Worm (Caenorhabditis elegans) whole organism, L1 larva: ENCODE data around the gene myrf-1.

Experiments
- C04F5.9 ChIP-seq: sonication (generic microtip); optimal IDR thresholded peaks from 2 replicates; lab custom pipeline; 2016; ENCODE audit warnings: missing genetic modification characterization, missing compliant biosample characterization
- C34B4.2 ChIP-seq: sonication (generic microtip); optimal IDR thresholded peaks from 2 replicates; lab custom pipeline; 2017; ENCODE audit warnings: mild to moderate bottlenecking, missing genetic modification characterization, missing compliant biosample characterization
- Y116A8C.19 ChIP-seq: sonication (generic microtip); optimal IDR thresholded peaks from 2 replicates; lab custom pipeline; 2016; ENCODE audit warnings: missing compliant biosample characterization, missing genetic modification characterization, borderline replicate concordance
- aha-1 ChIP-seq: fragments of 150-350 bp; optimal IDR thresholded peaks from 2 replicates; lab custom pipeline; 2014; ENCODE audit warnings: missing biosample characterization, missing genetic modification characterization
- alr-1 ChIP-seq: fragments of 200-800 bp; sonication (Bioruptor generic); optimal IDR thresholded peaks from 2 replicates; lab custom pipeline; 2018; ENCODE audit warnings: borderline replicate concordance, mild to moderate bottlenecking, missing genetic modification characterization, missing compliant biosample characterization
- aly-2 ChIP-seq: fragments of 150-350 bp; optimal IDR thresholded peaks from 2 replicates; lab custom pipeline; 2014; ENCODE audit warnings: missing biosample characterization, missing genetic modification characterization
- ama-1 ChIP-seq: fragments of 150-350 bp; optimal IDR thresholded peaks from 2 replicates; lab custom pipeline; 2014
- blmp-1 ChIP-seq: fragments of 150-350 bp; optimal IDR thresholded peaks from 2 replicates; lab custom pipeline; 2014; ENCODE audit warnings: missing biosample characterization, missing genetic modification characterization
- ceh-63 ChIP-seq: fragments of 200-800 bp; sonication (Bioruptor generic); optimal IDR thresholded peaks from 2 replicates; lab custom pipeline; 2018; ENCODE audit warnings: mild to moderate bottlenecking, missing genetic modification characterization, missing compliant biosample characterization
- ceh-8 ChIP-seq: fragments of 200-800 bp; sonication (Bioruptor generic); optimal IDR thresholded peaks from 2 replicates; lab custom pipeline; 2018; ENCODE audit warnings: mild to moderate bottlenecking, missing genetic modification characterization, moderate library complexity, missing compliant biosample characterization
- ceh-88 ChIP-seq: fragments of 200-800 bp; sonication (Bioruptor generic); IDR thresholded peaks from 2 replicates; pipeline ENCODE4 v1.3.6; 2022; ENCODE audit warnings: missing genetic modification characterization, missing compliant biosample characterization
- ceh-90 ChIP-seq: sonication (generic microtip); optimal IDR thresholded peaks from 2 replicates; lab custom pipeline; 2016; ENCODE audit warnings: missing genetic modification characterization, missing compliant biosample characterization
- ces-1 ChIP-seq: fragments of 150-350 bp; optimal IDR thresholded peaks from 2 replicates; lab custom pipeline; 2014; ENCODE audit warnings: missing biosample characterization, missing genetic modification reagents, missing genetic modification characterization
- dpl-1 ChIP-seq, 3 experiments: fragments of 150-350 bp in 2 of 3; sonication (generic microtip) in 1 of 3; optimal IDR thresholded peaks; 2 replicates each; lab custom pipeline; 2014 to 2017; ENCODE audit warnings: missing biosample characterization in 3 of 3, missing genetic modification characterization in 3 of 3, missing genetic modification reagents in 3 of 3
- dsc-1 ChIP-seq: sonication (generic microtip); optimal IDR thresholded peaks from 2 replicates; lab custom pipeline; 2016; ENCODE audit warnings: mild to moderate bottlenecking, missing genetic modification characterization, missing compliant biosample characterization
- efl-1 ChIP-seq, 4 experiments: fragments of 150-350 bp; optimal IDR thresholded peaks in 3 of 4; peaks in 1 of 4; 1 replicate in 1 of 4; 2 replicates in 3 of 4; lab custom pipeline; 2014; ENCODE audit warnings: missing biosample characterization in 2 of 4, missing genetic modification characterization in 2 of 4, missing genetic modification reagents in 2 of 4
- egl-27 ChIP-seq, 2 experiments: fragments of 150-350 bp in 1 of 2; sonication (generic microtip); optimal IDR thresholded peaks; 3 replicates each; lab custom pipeline; 2017 to 2018; ENCODE audit warnings: missing biosample characterization in 2 of 2, missing genetic modification characterization in 2 of 2, missing genetic modification reagents in 2 of 2
- elt-3 ChIP-seq, 6 experiments: fragments of 150-350 bp in 1 of 6; sonication (generic microtip); optimal IDR thresholded peaks; 2 replicates each; lab custom pipeline; 2017 to 2018; ENCODE audit warnings: missing biosample characterization in 6 of 6, missing genetic modification characterization in 6 of 6, inconsistent platforms in 1 of 6
- ets-5 ChIP-seq: fragments of 200-800 bp; sonication (Bioruptor generic); IDR thresholded peaks from 2 replicates; pipeline ENCODE4 v1.3.6; 2022; ENCODE audit warnings: missing genetic modification characterization, missing compliant biosample characterization
- fkh-4 ChIP-seq: sonication (generic microtip); optimal IDR thresholded peaks from 2 replicates; lab custom pipeline; 2016; ENCODE audit warnings: missing compliant biosample characterization, missing genetic modification characterization, borderline replicate concordance
- fkh-8 ChIP-seq: sonication (generic microtip); optimal IDR thresholded peaks from 2 replicates; lab custom pipeline; 2016; ENCODE audit warnings: mild to moderate bottlenecking, missing genetic modification characterization, missing compliant biosample characterization
- fos-1 ChIP-seq: fragments of 150-350 bp; optimal IDR thresholded peaks from 2 replicates; lab custom pipeline; 2014; ENCODE audit warnings: missing biosample characterization, missing genetic modification characterization
- hlh-4 ChIP-seq: sonication (generic microtip); optimal IDR thresholded peaks from 2 replicates; lab custom pipeline; 2016; ENCODE audit warnings: mild to moderate bottlenecking, missing genetic modification characterization, missing compliant biosample characterization
- isw-1 ChIP-seq: fragments of 200-800 bp; sonication (Bioruptor generic); IDR thresholded peaks from 2 replicates; pipeline ENCODE4 v1.3.6; 2022; ENCODE audit warnings: missing genetic modification characterization, missing compliant biosample characterization
- lin-13 ChIP-seq: fragments of 150-350 bp; optimal IDR thresholded peaks from 2 replicates; lab custom pipeline; 2014; ENCODE audit warnings: missing biosample characterization, missing genetic modification reagents, missing genetic modification characterization
- lin-14 ChIP-seq: fragments of 200-800 bp; sonication (Bioruptor generic); optimal IDR thresholded peaks from 2 replicates; lab custom pipeline; 2018; ENCODE audit warnings: mild to moderate bottlenecking, missing genetic modification characterization, moderate library complexity, missing compliant biosample characterization
- lin-15B ChIP-seq: fragments of 150-350 bp; sonication (generic microtip); optimal IDR thresholded peaks from 3 replicates; lab custom pipeline; 2014; ENCODE audit warnings: missing biosample characterization, missing genetic modification characterization
- lin-35 ChIP-seq, 2 experiments: fragments of 150-350 bp; optimal IDR thresholded peaks; 2 replicates each; lab custom pipeline; 2014; ENCODE audit warnings: missing biosample characterization in 2 of 2, missing genetic modification characterization in 2 of 2, missing genetic modification reagents in 2 of 2
- lin-39 ChIP-seq: fragments of 150-350 bp; optimal IDR thresholded peaks from 2 replicates; lab custom pipeline; 2014; ENCODE audit warnings: missing biosample characterization, missing genetic modification reagents, missing genetic modification characterization
- lsy-2 ChIP-seq, 2 experiments: fragments of 150-350 bp; optimal IDR thresholded peaks; 2 replicates each; lab custom pipeline; 2014; ENCODE audit warnings: missing biosample characterization in 2 of 2, missing genetic modification characterization in 2 of 2
- mab-9 ChIP-seq: fragments of 200-800 bp; sonication (Bioruptor generic); IDR thresholded peaks from 2 replicates; pipeline ENCODE4 v1.3.6; 2022; ENCODE audit warnings: missing genetic modification reagents, missing genetic modification characterization, missing compliant biosample characterization
- nhr-20 ChIP-seq: sonication (generic microtip); optimal IDR thresholded peaks from 2 replicates; lab custom pipeline; 2016; ENCODE audit warnings: mild to moderate bottlenecking, missing genetic modification characterization, missing compliant biosample characterization
- nhr-28 ChIP-seq: fragments of 150-350 bp; optimal IDR thresholded peaks from 2 replicates; lab custom pipeline; 2014; ENCODE audit warnings: missing biosample characterization, missing genetic modification characterization
- nhr-71 ChIP-seq: sonication (generic microtip); optimal IDR thresholded peaks from 2 replicates; lab custom pipeline; 2016; ENCODE audit warnings: mild to moderate bottlenecking, missing genetic modification characterization, moderate library complexity, missing compliant biosample characterization
- nhr-76 ChIP-seq: sonication (generic microtip); optimal IDR thresholded peaks from 2 replicates; lab custom pipeline; 2017; ENCODE audit warnings: missing biosample characterization, missing genetic modification characterization
- nhr-77 ChIP-seq: fragments of 150-350 bp; optimal IDR thresholded peaks from 2 replicates; lab custom pipeline; 2014; ENCODE audit warnings: missing biosample characterization, missing genetic modification characterization
- nhr-84 ChIP-seq: sonication (generic microtip); optimal IDR thresholded peaks from 2 replicates; lab custom pipeline; 2017; ENCODE audit warnings: missing biosample characterization, missing genetic modification characterization
- nhr-85 ChIP-seq: sonication (generic microtip); peaks from one replicate; lab custom pipeline; 2016; ENCODE audit warnings: missing genetic modification characterization, inconsistent platforms, missing compliant biosample characterization
- nhr-90 ChIP-seq: sonication (generic microtip); optimal IDR thresholded peaks from 2 replicates; lab custom pipeline; 2016; ENCODE audit warnings: mild to moderate bottlenecking, missing genetic modification characterization, missing compliant biosample characterization; ENCODE audit not compliant: poor library complexity
- pag-3 ChIP-seq: sonication (generic microtip); optimal IDR thresholded peaks from 2 replicates; lab custom pipeline; 2017; ENCODE audit warnings: missing genetic modification characterization, mild to moderate bottlenecking, missing compliant biosample characterization, antibody characterized with exemption, borderline replicate concordance; ENCODE audit not compliant: insufficient read depth
- snpc-4 ChIP-seq: fragments of 150-350 bp; optimal IDR thresholded peaks from 2 replicates; lab custom pipeline; 2014; ENCODE audit warnings: missing biosample characterization, missing genetic modification characterization
- sup-37 ChIP-seq: fragments of 200-800 bp; sonication (Bioruptor generic); optimal IDR thresholded peaks from 2 replicates; lab custom pipeline; 2018; ENCODE audit warnings: mild to moderate bottlenecking, missing genetic modification characterization, missing compliant biosample characterization
- tbx-2 ChIP-seq: sonication (generic microtip); optimal IDR thresholded peaks from 2 replicates; lab custom pipeline; 2016; ENCODE audit warnings: missing genetic modification characterization, missing compliant biosample characterization
- unc-30 ChIP-seq: sonication (generic microtip); optimal IDR thresholded peaks from 2 replicates; lab custom pipeline; 2017; ENCODE audit warnings: missing biosample characterization, missing genetic modification characterization
- unc-98 ChIP-seq: fragments of 200-800 bp; sonication (Bioruptor generic); IDR thresholded peaks from 2 replicates; pipeline ENCODE4 v1.3.6; 2022; ENCODE audit warnings: missing genetic modification characterization, missing compliant biosample characterization
- ztf-4 ChIP-seq: fragments of 150-350 bp; optimal IDR thresholded peaks from 2 replicates; lab custom pipeline; 2014; ENCODE audit warnings: missing biosample characterization, missing genetic modification characterization

Gene myrf-1

DNA sequence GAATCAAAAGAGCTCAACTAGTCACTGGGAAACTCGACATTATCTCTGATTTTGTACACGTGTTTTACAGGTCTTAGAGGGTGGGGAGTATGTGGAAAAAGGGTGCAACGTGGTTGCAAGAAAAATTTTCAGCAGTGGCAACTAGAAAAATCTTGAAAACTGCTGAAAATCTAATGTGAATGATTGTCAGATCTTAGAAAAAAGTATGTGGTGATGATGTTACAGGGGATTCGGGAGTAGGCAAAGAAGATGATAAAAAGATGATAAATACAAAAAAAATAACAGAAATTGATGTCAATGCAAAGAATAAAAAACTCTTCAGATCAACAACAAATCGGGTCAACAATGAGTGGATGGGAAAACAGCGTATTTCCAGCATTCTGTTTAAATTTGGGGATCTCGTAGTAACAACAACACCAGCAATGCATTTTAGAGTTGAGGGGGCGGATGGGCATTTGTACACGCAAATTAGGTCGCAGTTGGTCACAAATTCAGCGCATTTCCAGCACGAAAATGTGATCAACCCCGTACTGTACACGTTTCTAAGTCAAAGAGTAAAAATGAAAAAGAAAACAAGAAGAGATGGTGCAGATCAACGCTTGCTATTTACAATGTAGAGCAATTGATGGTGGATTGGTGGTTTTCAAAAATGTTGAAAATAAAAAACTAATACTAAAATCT lies 41.3 kb upstream of the myrf-1 start (continued):
- TF ChIP-seq alr-1 (tag; lab: Kevin White, UChicago) (no peak), pag-3 (no peak), lin-35 (GFP tag; optimal IDR thresholded peaks at IDR 0.05; lab: Kevin White, UChicago) (peak in 1 of 2 experiments; percentile 33), efl-1 (optimal IDR thresholded peaks at IDR 0.05; lab: Kevin White, UChicago) (no peak), efl-1 (GFP tag; optimal IDR thresholded peaks at IDR 0.05 in 1 of 2; lab: Kevin White, UChicago) (peak in 1 of 2 experiments; percentile 93), egl-27 (tag; optimal IDR thresholded peaks at IDR 0.05; lab: Kevin White, UChicago) (no peak), dsc-1 (tag; lab: Kevin White, UChicago) (no peak), lin-39 (tag; lab: Kevin White, UChicago) (no peak), C04F5.9 (tag; lab: Kevin White, UChicago) (no peak), ama-1 (peak; percentile 78), nhr-71 (tag; lab: Kevin White, UChicago) (peak; percentile 10)
- TF ChIP-seq, all 84 proteins: peak for 9

DNA sequence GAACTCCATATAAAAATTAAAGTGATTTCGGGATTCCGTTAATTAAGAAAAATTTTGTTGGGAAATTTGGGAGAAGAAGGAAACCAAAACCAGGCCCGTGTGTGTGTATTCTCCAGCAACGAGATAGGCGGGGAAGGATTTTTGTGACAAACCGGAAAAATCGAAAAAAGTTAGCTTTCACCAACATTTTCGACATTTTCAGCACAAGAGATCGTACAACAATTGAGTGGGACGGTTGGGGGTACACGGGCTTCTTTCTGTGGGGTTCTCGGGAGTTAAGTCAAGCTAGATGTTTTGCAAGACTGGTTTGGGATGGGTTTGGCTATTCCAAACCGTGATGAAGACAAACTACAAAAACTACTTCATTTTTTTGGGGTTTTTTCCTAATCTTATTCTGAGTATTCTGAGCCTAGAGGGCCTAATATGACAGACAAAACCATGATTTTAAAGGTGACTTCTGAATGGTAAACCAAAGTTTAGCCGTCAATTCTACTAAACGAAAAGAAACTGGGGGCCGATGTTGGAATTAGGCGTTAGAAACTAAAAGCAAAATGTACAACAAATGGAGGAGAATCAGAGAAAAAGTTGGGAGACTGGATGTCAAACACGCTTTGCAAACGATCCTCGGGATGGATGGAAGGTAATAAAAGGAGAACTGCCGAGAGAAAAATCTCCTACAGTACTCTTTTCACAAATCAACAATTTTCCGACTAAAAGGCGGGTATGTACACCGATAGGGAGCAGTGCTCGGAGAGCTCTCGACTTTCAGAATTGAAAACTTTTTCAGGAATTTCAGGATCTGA lies 40.5 kb upstream of the myrf-1 start:
- TF ChIP-seq ztf-4 (tag; lab: Kevin White, UChicago) (peak; percentile 73), lin-14 (GFP tag; lab: Kevin White, UChicago) (no peak), alr-1 (tag; lab: Kevin White, UChicago) (no peak), aly-2 (tag; lab: Kevin White, UChicago) (no peak), ceh-90 (tag; lab: Kevin White, UChicago) (no peak), nhr-84 (tag; lab: Kevin White, UChicago) (no peak), ceh-88 (GFP tag; lab: Robert Waterston, UW) (no peak), unc-30 (tag; lab: Kevin White, UChicago) (no peak), mab-9 (GFP tag; lab: Robert Waterston, UW) (peak; percentile 17; the same call in 1 of the 2 replicates), lin-35 (GFP tag; optimal IDR thresholded peaks at IDR 0.05; lab: Kevin White, UChicago) (peak in 1 of 2 experiments; percentile 1), ces-1 (no peak), tbx-2 (tag; lab: Kevin White, UChicago) (no peak), ets-5 (GFP tag; lab: Robert Waterston, UW) (0 out of 2 replicates have a peak, but pooled peaks have one; percentile 83), ama-1 (peak; percentile 74), hlh-4 (no peak), blmp-1 (tag; lab: Kevin White, UChicago) (peak; percentile 6), nhr-76 (tag; lab: Kevin White, UChicago) (no peak), nhr-85 (tag; lab: Kevin White, UChicago) (no peak), isw-1 (no peak), aha-1 (tag; lab: Kevin White, UChicago) (no peak), fkh-8 (tag; lab: Kevin White, UChicago) (no peak), elt-3 (tag; optimal IDR thresholded peaks at IDR 0.05; lab: Kevin White, UChicago) (peak in 1 of 6 experiments; percentile 10), Y116A8C.19 (no peak), efl-1 (optimal IDR thresholded peaks at IDR 0.05; lab: Kevin White, UChicago) (peak in 1 of 2 experiments; percentile 8), efl-1 (GFP tag; optimal IDR thresholded peaks at IDR 0.05 in 1 of 2; lab: Kevin White, UChicago) (peak in 1 of 2 experiments; percentile 88), ceh-8 (GFP tag; lab: Kevin White, UChicago) (no peak), lsy-2 (tag; optimal IDR thresholded peaks at IDR 0.05; lab: Kevin White, UChicago) (no peak), fkh-4 (tag; lab: Kevin White, UChicago) (no peak), nhr-28 (tag; lab: Kevin White, UChicago) (no peak), lin-13 (GFP tag; lab: Kevin White, UChicago) (no peak), sup-37 (GFP tag; lab: Kevin White, UChicago) (peak; percentile 15), nhr-20 (tag; lab: Kevin White, UChicago) (no peak), dpl-1 (GFP tag; optimal IDR thresholded peaks at IDR 0.05; lab: Kevin White, UChicago) (no peak), nhr-90 (tag; lab: Kevin White, UChicago) (no peak), C04F5.9 (tag; lab: Kevin White, UChicago) (no peak), nhr-77 (tag; lab: Kevin White, UChicago) (no peak), C34B4.2 (tag; lab: Kevin White, UChicago) (no peak), lin-15B (tag; lab: Kevin White, UChicago) (no peak), snpc-4 (tag; lab: Kevin White, UChicago) (no peak), fos-1 (no peak), unc-98 (no peak), ceh-63 (GFP tag; lab: Kevin White, UChicago) (no peak)
